Worm (Caenorhabditis elegans): ENCODE results near the gene R11D1.7.

- no peak for TF ChIP-seq nfya-1 (tag; optimal IDR thresholded peaks at IDR 0.05)
- no peak for TF ChIP-seq fax-1 (tag; optimal IDR thresholded peaks at IDR 0.05)
- no peak for TF ChIP-seq sox-4 (tag; optimal IDR thresholded peaks at IDR 0.05)
- no peak for TF ChIP-seq fkh-6 (tag; optimal IDR thresholded peaks at IDR 0.05)
- TF ChIP-seq ama-1 (optimal IDR thresholded peaks at IDR 0.05), result no peak
- TF ChIP-seq ceh-14 (tag; optimal IDR thresholded peaks at IDR 0.05), result no peak
- no peak for TF ChIP-seq C08G9.2 (tag; optimal IDR thresholded peaks at IDR 0.05)
- TF ChIP-seq unc-86 (tag; optimal IDR thresholded peaks at IDR 0.05), result no peak
- no peak for TF ChIP-seq hlh-8 (tag; optimal IDR thresholded peaks at IDR 0.05)
- TF ChIP-seq elt-2 (tag; optimal IDR thresholded peaks at IDR 0.05), result no peak
These were observed 41.1 kb downstream of the R11D1.7 start, which contains the start of gene F18E2.15 for ce11 chrV:12760913-12761312.
